Worm (Caenorhabditis elegans) whole organism, L1 larva: ENCODE data around the gene ptrg-1.

Experiments used
- alr-1 ChIP-seq: fragments of 200-800 bp; sonication (Bioruptor generic); optimal IDR thresholded peaks from 2 replicates; lab custom pipeline; 2018; ENCODE audit warnings: borderline replicate concordance, mild to moderate bottlenecking, missing genetic modification characterization, missing compliant biosample characterization
- ama-1 ChIP-seq: fragments of 150-350 bp; optimal IDR thresholded peaks from 2 replicates; lab custom pipeline; 2014
- ceh-82 ChIP-seq, 3 experiments: fragments of 150-350 bp in 1 of 3; sonication (generic microtip) in 2 of 3; optimal IDR thresholded peaks; 2 replicates each; lab custom pipeline; 2014 to 2017; ENCODE audit warnings: missing biosample characterization in 3 of 3, missing genetic modification characterization in 3 of 3
- elt-3 ChIP-seq, 6 experiments: fragments of 150-350 bp in 1 of 6; sonication (generic microtip); optimal IDR thresholded peaks; 2 replicates each; lab custom pipeline; 2017 to 2018; ENCODE audit warnings: missing biosample characterization in 6 of 6, missing genetic modification characterization in 6 of 6, inconsistent platforms in 1 of 6
- fkh-10 ChIP-seq: sonication (generic microtip); optimal IDR thresholded peaks from 2 replicates; lab custom pipeline; 2017; ENCODE audit warnings: missing biosample characterization, missing genetic modification reagents, missing genetic modification characterization
- fos-1 ChIP-seq: fragments of 150-350 bp; optimal IDR thresholded peaks from 2 replicates; lab custom pipeline; 2014; ENCODE audit warnings: missing biosample characterization, missing genetic modification characterization
- nhr-85 ChIP-seq: sonication (generic microtip); peaks from one replicate; lab custom pipeline; 2016; ENCODE audit warnings: missing genetic modification characterization, inconsistent platforms, missing compliant biosample characterization
- pag-3 ChIP-seq: sonication (generic microtip); optimal IDR thresholded peaks from 2 replicates; lab custom pipeline; 2017; ENCODE audit warnings: missing genetic modification characterization, mild to moderate bottlenecking, missing compliant biosample characterization, antibody characterized with exemption, borderline replicate concordance; ENCODE audit not compliant: insufficient read depth
- sox-4 ChIP-seq: sonication (generic microtip); optimal IDR thresholded peaks from 2 replicates; lab custom pipeline; 2016; ENCODE audit warnings: missing genetic modification characterization, missing compliant biosample characterization
- tlp-1 ChIP-seq: fragments of 150-350 bp; optimal IDR thresholded peaks from 2 replicates; lab custom pipeline; 2014; ENCODE audit warnings: missing biosample characterization, missing genetic modification characterization
- unc-62 ChIP-seq: fragments of 150-350 bp; optimal IDR thresholded peaks from 2 replicates; lab custom pipeline; 2014; ENCODE audit warnings: missing biosample characterization, missing genetic modification reagents, missing genetic modification characterization
- unc-98 ChIP-seq: fragments of 200-800 bp; sonication (Bioruptor generic); IDR thresholded peaks from 2 replicates; pipeline ENCODE4 v1.3.6; 2022; ENCODE audit warnings: missing genetic modification characterization, missing compliant biosample characterization
- zip-4 ChIP-seq: fragments of 200-800 bp; sonication (Bioruptor generic); optimal IDR thresholded peaks from 2 replicates; lab custom pipeline; 2018; ENCODE audit warnings: mild to moderate bottlenecking, missing genetic modification characterization, moderate library complexity, missing compliant biosample characterization

ce11 chrIV:10148938-10149337 is 45.3 kb downstream of the ptrg-1 start, which contains the start of gene pigs-1:
- TF ChIP-seq ama-1 (lab: Kevin White, UChicago) (no peak), elt-3 (tag; optimal IDR thresholded peaks at IDR 0.05; lab: Kevin White, UChicago) (no peak), tlp-1 (tag; lab: Kevin White, UChicago) (no peak), nhr-85 (tag; lab: Kevin White, UChicago) (no peak), fos-1 (tag; lab: Kevin White, UChicago) (no peak), unc-98 (GFP tag; lab: Robert Waterston, UW) (no peak), unc-62 (GFP tag; lab: Kevin White, UChicago) (no peak), sox-4 (tag; lab: Kevin White, UChicago) (no peak), zip-4 (no peak), fkh-10 (no peak), ceh-82 (tag; optimal IDR thresholded peaks at IDR 0.05; lab: Kevin White, UChicago) (no peak), alr-1 (tag; lab: Kevin White, UChicago) (no peak), pag-3 (tag; lab: Kevin White, UChicago) (no peak)
